Fruit fly (Drosophila melanogaster): ENCODE results near the gene RpS27.

The RpS27 gene

dm6 chr3R:25281165-25281564, 33.9 kb upstream of the RpS27 start, which contains the start of gene CG11892 (continued):
- peak; percentile 26 for TF ChIP-seq CG10209 (GFP tag; optimal IDR thresholded peaks at IDR 0.05)
- TF ChIP-seq Meics (GFP tag; optimal IDR thresholded peaks at IDR 0.05), result peak; percentile 55
- TF ChIP-seq CG1603 (tag; optimal IDR thresholded peaks at IDR 0.05), result peak; percentile 56
- no peak for TF ChIP-seq knrl (GFP tag; IDR thresholded peaks at IDR 0.05; ENCODE audit: partially characterized antibody)
- no peak for TF ChIP-seq Ptx1 (GFP tag; IDR thresholded peaks at IDR 0.05)
- TF ChIP-seq odd (GFP tag; optimal IDR thresholded peaks at IDR 0.05), result peak; percentile 66
- peak; percentile 56 for TF ChIP-seq Fer3 (tag; optimal IDR thresholded peaks at IDR 0.05)
- TF ChIP-seq CG2678 (tag; optimal IDR thresholded peaks at IDR 0.05), result peak; percentile 65
- TF ChIP-seq Adf1 (GFP tag; IDR thresholded peaks at IDR 0.05), result no peak
- peak; percentile 19 for TF ChIP-seq CG8281 (tag; optimal IDR thresholded peaks at IDR 0.05)
- TF ChIP-seq gfzf (GFP tag; optimal IDR thresholded peaks at IDR 0.05), result no peak
- 0 out of 3 replicates have a peak, but pooled peaks have one; percentile 32 for TF ChIP-seq C15 (GFP tag; IDR thresholded peaks at IDR 0.05)
- TF ChIP-seq CG5180 (GFP tag; optimal IDR thresholded peaks at IDR 0.05), result peak; percentile 33
- peak; percentile 15 for TF ChIP-seq exex (tag; optimal IDR thresholded peaks at IDR 0.05)
- TF ChIP-seq CG18599 (GFP tag; optimal IDR thresholded peaks at IDR 0.05), result peak; percentile 75
- peak; percentile 21 for TF ChIP-seq org-1 (GFP tag; optimal IDR thresholded peaks at IDR 0.05)
- peak; percentile 28 for TF ChIP-seq fd3F (GFP tag; optimal IDR thresholded peaks at IDR 0.05)
- no peak for TF ChIP-seq slbo (GFP tag; IDR thresholded peaks at IDR 0.05)
- TF ChIP-seq gro (GFP tag; optimal IDR thresholded peaks at IDR 0.05), result no peak
- TF ChIP-seq CG4707 (GFP tag; optimal IDR thresholded peaks at IDR 0.05), result peak; percentile 39
- peak; percentile 15 for TF ChIP-seq lilli (GFP tag; optimal IDR thresholded peaks at IDR 0.05)
- no peak for TF ChIP-seq CG4424 (GFP tag; optimal IDR thresholded peaks at IDR 0.05)
- peak; percentile 73 for TF ChIP-seq Hmr (GFP tag; optimal IDR thresholded peaks at IDR 0.05)
- peak; percentile 53 for TF ChIP-seq gem (tag; optimal IDR thresholded peaks at IDR 0.05)
- no peak for TF ChIP-seq lbe (GFP tag; optimal IDR thresholded peaks at IDR 0.05)
- TF ChIP-seq CG2120 (GFP tag; optimal IDR thresholded peaks at IDR 0.05), result peak; percentile 44
- no peak for TF ChIP-seq Hr51 (GFP tag; optimal IDR thresholded peaks at IDR 0.05)
- TF ChIP-seq CG1647 (GFP tag; optimal IDR thresholded peaks at IDR 0.05), result no peak
- peak; percentile 6 for TF ChIP-seq YL-1 (GFP tag; optimal IDR thresholded peaks at IDR 0.05)
- TF ChIP-seq CG12299 (tag; optimal IDR thresholded peaks at IDR 0.05), result peak; percentile 18
- TF ChIP-seq Nf-YA (GFP tag; IDR thresholded peaks at IDR 0.05), result no peak
- peak; percentile 46 for TF ChIP-seq CG12659 (GFP tag; optimal IDR thresholded peaks at IDR 0.05)
- peak; percentile 52 for TF ChIP-seq CG13424 (tag; optimal IDR thresholded peaks at IDR 0.05)
- peak; percentile 69 for TF ChIP-seq MTF-1 (GFP tag; optimal IDR thresholded peaks at IDR 0.05; ENCODE audit: borderline replicate concordance)
- peak; percentile 52 for TF ChIP-seq tap (tag; optimal IDR thresholded peaks at IDR 0.05)
- peak; percentile 72 for TF ChIP-seq CG10543 (GFP tag; optimal IDR thresholded peaks at IDR 0.05)
- TF ChIP-seq CG2889 (GFP tag; IDR thresholded peaks at IDR 0.05), result no peak
- TF ChIP-seq unpg (GFP tag; optimal IDR thresholded peaks at IDR 0.05), result peak; percentile 51
- no peak for TF ChIP-seq CG8290 (GFP tag; optimal IDR thresholded peaks at IDR 0.05)
- TF ChIP-seq CG8290 (tag; optimal IDR thresholded peaks at IDR 0.05), result peak in 1 of 2 experiments; percentile 93
- TF ChIP-seq CG11695 (GFP tag; IDR thresholded peaks at IDR 0.05), result 0 out of 3 replicates have a peak, but pooled peaks have one; percentile 20
- TF ChIP-seq cwo (GFP tag; optimal IDR thresholded peaks at IDR 0.05), result peak; percentile 54
- TF ChIP-seq NfI (GFP tag; optimal IDR thresholded peaks at IDR 0.05), result peak; percentile 41
- peak; percentile 31 for TF ChIP-seq CG15011 (GFP tag; optimal IDR thresholded peaks at IDR 0.05)
- no peak for TF ChIP-seq Side (GFP tag; optimal IDR thresholded peaks at IDR 0.05)
- peak; percentile 30 for TF ChIP-seq CG6765 (GFP tag; optimal IDR thresholded peaks at IDR 0.05)
- TF ChIP-seq bcd (GFP tag; optimal IDR thresholded peaks at IDR 0.05), result peak; percentile 20
- peak; percentile 81 for TF ChIP-seq CG12071 (GFP tag; optimal IDR thresholded peaks at IDR 0.05)
- peak; percentile 17 for TF ChIP-seq CG34376 (GFP tag; optimal IDR thresholded peaks at IDR 0.05)

All from whole organism, embryonic.